Worm (Caenorhabditis elegans): ENCODE data around the gene W03C9.8.

ce11 chrII:11963132-11963630, 14.6 kb downstream of the W03C9.8 start:
- TF ChIP-seq ceh-14 (tag; optimal IDR thresholded peaks at IDR 0.05), result no peak
- no peak for TF ChIP-seq pag-3 (tag; optimal IDR thresholded peaks at IDR 0.05; ENCODE audit: borderline replicate concordance)
